Fruit fly (Drosophila melanogaster) whole organism, embryonic: ENCODE data around the gene slpr.

Experiments
- Abd-B ChIP-seq: fragments of 200-800 bp; sonication (Bioruptor generic); optimal IDR thresholded peaks from 2 replicates; lab custom pipeline; 2018; ENCODE audit warnings: missing biosample characterization, mild to moderate bottlenecking, missing genetic modification characterization, moderate library complexity
- B-H1 ChIP-seq: fragments of 200-800 bp; sonication (Bioruptor generic); IDR thresholded peaks from 3 replicates; pipeline ENCODE4 v1.3.6; 2022; ENCODE audit warnings: missing biosample characterization, missing genetic modification characterization
- CG11093 ChIP-seq: fragments of 200-800 bp; sonication (Bioruptor generic); IDR thresholded peaks from 3 replicates; pipeline ENCODE4 v1.3.6; 2022; ENCODE audit warnings: missing biosample characterization, missing genetic modification characterization
- CG12219 ChIP-seq: fragments of 200-800 bp; sonication (Bioruptor generic); optimal IDR thresholded peaks from 3 replicates; lab custom pipeline; 2018; ENCODE audit warnings: missing biosample characterization, mild to moderate bottlenecking, missing genetic modification characterization
- CG12391 ChIP-seq: fragments of 200-800 bp; sonication (Bioruptor generic); optimal IDR thresholded peaks from 3 replicates; lab custom pipeline; 2018; ENCODE audit warnings: missing biosample characterization, mild to moderate bottlenecking, missing genetic modification characterization, moderate library complexity
- CG12769 ChIP-seq: fragments of 200-800 bp; sonication (Bioruptor generic); optimal IDR thresholded peaks from 2 replicates; lab custom pipeline; 2019; ENCODE audit warnings: missing biosample characterization, mild to moderate bottlenecking, missing genetic modification characterization, moderate library complexity
- CG13424 ChIP-seq: fragments of 200-800 bp; sonication (Bioruptor generic); optimal IDR thresholded peaks from 2 replicates; lab custom pipeline; 2019; ENCODE audit warnings: missing biosample characterization, mild to moderate bottlenecking, missing genetic modification characterization, moderate library complexity
- CG17385 ChIP-seq: fragments of 200-800 bp; sonication (Bioruptor generic); optimal IDR thresholded peaks from 3 replicates; lab custom pipeline; 2018; ENCODE audit warnings: missing biosample characterization, mild to moderate bottlenecking, missing genetic modification characterization
- CG17912 ChIP-seq: fragments of 200-800 bp; sonication (Bioruptor generic); optimal IDR thresholded peaks from 2 replicates; lab custom pipeline; 2018; ENCODE audit warnings: missing biosample characterization, mild to moderate bottlenecking, missing genetic modification characterization
- CG18011 ChIP-seq: fragments of 200-800 bp; sonication (Bioruptor generic); optimal IDR thresholded peaks from 2 replicates; lab custom pipeline; 2017; ENCODE audit warnings: missing biosample characterization, missing genetic modification characterization, mild to moderate bottlenecking, moderate library complexity, missing genotype
- CG18599 ChIP-seq: fragments of 200-800 bp; sonication (Bioruptor generic); optimal IDR thresholded peaks from 3 replicates; lab custom pipeline; 2017; ENCODE audit warnings: missing biosample characterization, missing genetic modification characterization, mild to moderate bottlenecking, moderate library complexity, missing genetic modification reagents
- CG18764 ChIP-seq: fragments of 200-800 bp; sonication (Bioruptor generic); optimal IDR thresholded peaks from 3 replicates; lab custom pipeline; 2016; ENCODE audit warnings: missing biosample characterization, missing genetic modification characterization
- CG30403 ChIP-seq: fragments of 200-800 bp; sonication (Bioruptor generic); optimal IDR thresholded peaks from 3 replicates; lab custom pipeline; 2016; ENCODE audit warnings: missing biosample characterization, missing genetic modification characterization
- CG3726 ChIP-seq: fragments of 200-800 bp; sonication (Bioruptor generic); IDR thresholded peaks from 3 replicates; pipeline ENCODE4, ENCODE4 v1.3.6; 2022; ENCODE audit warnings: missing biosample characterization, missing genetic modification characterization
- CG4730 ChIP-seq: fragments of 200-800 bp; sonication (Bioruptor generic); IDR thresholded peaks from 2 replicates; pipeline ENCODE4 v1.3.6; 2022; ENCODE audit warnings: missing biosample characterization, missing genetic modification characterization
- CG4854 ChIP-seq: fragments of 200-800 bp; sonication (Bioruptor generic); optimal IDR thresholded peaks from 2 replicates; lab custom pipeline; 2016; ENCODE audit warnings: missing biosample characterization, missing genetic modification characterization, inconsistent platforms
- CG5180 ChIP-seq: fragments of 200-800 bp; sonication (Bioruptor generic); optimal IDR thresholded peaks from 3 replicates; lab custom pipeline; 2017; ENCODE audit warnings: missing biosample characterization, missing genetic modification characterization, mild to moderate bottlenecking, moderate library complexity, missing genetic modification reagents
- CG6654 ChIP-seq: fragments of 200-800 bp; sonication (Bioruptor generic); optimal IDR thresholded peaks from 2 replicates; lab custom pipeline; 2017; ENCODE audit warnings: missing biosample characterization, mild to moderate bottlenecking, missing genetic modification characterization
- CG6689 ChIP-seq: fragments of 200-800 bp; sonication (Bioruptor generic); IDR thresholded peaks from 2 replicates; pipeline ENCODE4 v1.3.6; 2022; ENCODE audit warnings: missing biosample characterization, missing genetic modification characterization
- CG8290 ChIP-seq, 3 experiments: fragments of 200-800 bp; sonication (Bioruptor generic); optimal IDR thresholded peaks; 2 replicates each; lab custom pipeline; 2016 to 2019; ENCODE audit warnings: missing biosample characterization in 3 of 3, missing genetic modification characterization in 3 of 3, mild to moderate bottlenecking in 2 of 3, moderate library complexity in 1 of 3
- Camta ChIP-seq: fragments of 200-800 bp; sonication (Bioruptor generic); optimal IDR thresholded peaks from 2 replicates; lab custom pipeline; 2016; ENCODE audit warnings: missing biosample characterization, missing genetic modification characterization
- H15 ChIP-seq: fragments of 200-800 bp; sonication (Bioruptor generic); IDR thresholded peaks from 3 replicates; pipeline ENCODE4 v1.3.6; 2022; ENCODE audit warnings: missing biosample characterization, missing genetic modification characterization
- H2.0 ChIP-seq: fragments of 200-800 bp; sonication (Bioruptor generic); IDR thresholded peaks from 2 replicates; pipeline ENCODE4 v1.3.6; 2022; ENCODE audit warnings: missing biosample characterization, missing genetic modification characterization
- Hey ChIP-seq: fragments of 200-800 bp; sonication (Bioruptor generic); optimal IDR thresholded peaks from 3 replicates; lab custom pipeline; 2018; ENCODE audit warnings: missing biosample characterization, mild to moderate bottlenecking, missing genetic modification characterization
- Hsf ChIP-seq: fragments of 200-800 bp; sonication (Bioruptor generic); optimal IDR thresholded peaks from 3 replicates; lab custom pipeline; 2016; ENCODE audit warnings: missing biosample characterization, missing genetic modification characterization
- Nf-YA ChIP-seq: fragments of 200-800 bp; sonication (Bioruptor generic); IDR thresholded peaks from 2 replicates; pipeline ENCODE4 v1.3.6; 2022; ENCODE audit warnings: missing biosample characterization, missing genetic modification characterization
- Xrp1 ChIP-seq: fragments of 200-800 bp; sonication (Bioruptor generic); IDR thresholded peaks from 2 replicates; pipeline ENCODE4 v1.3.6; 2022; ENCODE audit warnings: missing biosample characterization, missing genetic modification characterization
- ase ChIP-seq: fragments of 200-800 bp; sonication (Bioruptor generic); IDR thresholded peaks from 3 replicates; pipeline ENCODE4 v1.3.6; 2022; ENCODE audit warnings: missing biosample characterization, missing genetic modification characterization
- bigmax ChIP-seq: fragments of 200-800 bp; sonication (Bioruptor generic); optimal IDR thresholded peaks from 2 replicates; lab custom pipeline; 2018; ENCODE audit warnings: missing biosample characterization, mild to moderate bottlenecking, missing genetic modification characterization
- chm ChIP-seq: fragments of 200-800 bp; sonication (Bioruptor generic); IDR thresholded peaks from 2 replicates; pipeline ENCODE4 v1.3.6; 2022; ENCODE audit warnings: missing biosample characterization, missing genetic modification characterization
- danr ChIP-seq: fragments of 200-800 bp; sonication (Bioruptor generic); IDR thresholded peaks from 2 replicates; pipeline ENCODE4 v1.3.6; 2022; ENCODE audit warnings: missing biosample characterization, missing genetic modification characterization
- disco-r ChIP-seq: fragments of 200-800 bp; sonication (Bioruptor generic); optimal IDR thresholded peaks from 2 replicates; lab custom pipeline; 2016; ENCODE audit warnings: missing biosample characterization, missing genetic modification characterization
- ftz-f1 ChIP-seq: fragments of 200-800 bp; sonication (Bioruptor generic); optimal IDR thresholded peaks from 2 replicates; lab custom pipeline; 2016; ENCODE audit warnings: missing biosample characterization, missing genetic modification characterization
- hth ChIP-seq: fragments of >200 bp; optimal IDR thresholded peaks from 2 replicates; lab custom pipeline; 2017; ENCODE audit warnings: inconsistent platforms
- kah ChIP-seq: fragments of 200-800 bp; sonication (Bioruptor generic); optimal IDR thresholded peaks from 2 replicates; lab custom pipeline; 2018; ENCODE audit warnings: missing biosample characterization, mild to moderate bottlenecking, missing genetic modification characterization
- knrl ChIP-seq: fragments of 200-800 bp; sonication (Bioruptor generic); IDR thresholded peaks from 3 replicates; pipeline ENCODE4 v1.3.6; 2022; ENCODE audit warnings: missing biosample characterization, missing genetic modification characterization; ENCODE audit not compliant: partially characterized antibody
- lab ChIP-seq: fragments of 200-800 bp; sonication (Bioruptor generic); optimal IDR thresholded peaks from 3 replicates; lab custom pipeline; 2017; ENCODE audit warnings: missing biosample characterization, missing genetic modification characterization, mild to moderate bottlenecking, moderate library complexity, missing genetic modification reagents
- lbe ChIP-seq: fragments of 200-800 bp; sonication (Bioruptor generic); optimal IDR thresholded peaks from 2 replicates; lab custom pipeline; 2016; ENCODE audit warnings: missing biosample characterization, mild to moderate bottlenecking, missing genetic modification characterization
- lmd ChIP-seq: fragments of 200-800 bp; sonication (Bioruptor generic); IDR thresholded peaks from 2 replicates; pipeline ENCODE4 v1.3.6; 2022; ENCODE audit warnings: missing biosample characterization, missing genetic modification characterization
- nau ChIP-seq: fragments of 200-800 bp; sonication (Bioruptor generic); optimal IDR thresholded peaks from 3 replicates; lab custom pipeline; 2017; ENCODE audit warnings: missing biosample characterization, mild to moderate bottlenecking, missing genetic modification characterization, missing genetic modification reagents
- pnt ChIP-seq: fragments of 200-800 bp; sonication (Bioruptor generic); optimal IDR thresholded peaks from 3 replicates; lab custom pipeline; 2016; ENCODE audit warnings: missing biosample characterization, missing genetic modification characterization
- psq ChIP-seq: fragments of 200-800 bp; sonication (Bioruptor generic); optimal IDR thresholded peaks from 2 replicates; lab custom pipeline; 2017; ENCODE audit warnings: missing biosample characterization, missing genetic modification characterization
- sens ChIP-seq: fragments of 200-800 bp; sonication (Bioruptor generic); peaks from one replicate; lab custom pipeline; 2016; ENCODE audit warnings: missing biosample characterization, missing genetic modification characterization
- so ChIP-seq: fragments of 200-800 bp; sonication (Bioruptor generic); IDR thresholded peaks from 3 replicates; pipeline ENCODE4 v1.3.6; 2022; ENCODE audit warnings: missing biosample characterization, missing genetic modification characterization
- trem ChIP-seq: fragments of 200-800 bp; optimal IDR thresholded peaks from 3 replicates; lab custom pipeline; 2019; ENCODE audit warnings: missing biosample characterization, mild to moderate bottlenecking, missing genetic modification characterization, moderate library complexity

slpr gene

DNA sequence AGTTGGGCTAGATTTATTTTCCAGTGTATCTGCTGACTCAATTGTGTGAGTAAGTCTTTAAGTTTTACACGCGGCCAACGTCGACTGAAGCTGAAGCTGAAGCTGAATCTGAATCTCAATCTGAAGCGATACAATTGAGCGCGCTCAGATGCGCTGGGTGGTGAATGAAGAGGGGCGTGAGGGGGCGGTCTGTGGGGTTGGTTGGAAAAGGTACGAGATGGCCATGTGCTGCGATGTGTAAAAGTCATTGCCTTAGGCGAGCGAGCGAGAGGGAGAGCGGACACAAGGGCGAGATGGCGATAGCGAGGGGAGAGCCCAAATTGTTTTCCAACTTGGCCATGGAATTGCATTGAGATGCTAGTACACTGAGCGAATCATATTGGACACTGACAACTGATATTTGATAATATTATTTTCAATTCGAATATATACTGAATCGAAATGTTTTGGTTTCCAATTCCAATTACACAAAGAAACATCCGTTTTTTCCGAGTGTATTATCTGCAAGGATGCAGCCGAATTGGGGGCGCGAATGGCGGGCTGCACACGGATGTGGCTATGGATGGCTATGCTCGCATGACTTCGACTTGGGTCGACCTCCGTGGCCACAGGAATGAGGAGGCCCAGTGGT, 19.7 kb upstream of the slpr start (continued):
- no peak for TF ChIP-seq CG8290 (GFP tag; optimal IDR thresholded peaks at IDR 0.05; lab: Kevin White, UChicago)
- TF ChIP-seq CG8290 (tag; optimal IDR thresholded peaks at IDR 0.05; lab: Kevin White, UChicago) = peak in 1 of 2 experiments; percentile 73
- TF ChIP-seq knrl (GFP tag; lab: Robert Waterston, UW) = no peak
- TF ChIP-seq Nf-YA = peak; percentile 53
- peak; percentile 24 for TF ChIP-seq kah
- TF ChIP-seq pnt (GFP tag; lab: Kevin White, UChicago) = peak; percentile 29
- peak; percentile 64; the same call in 1 of the 3 replicates for TF ChIP-seq ase (GFP tag; lab: Robert Waterston, UW)
- no peak for TF ChIP-seq trem (tag; lab: Kevin White, UChicago)
- TF ChIP-seq CG6689 = no peak
- TF ChIP-seq disco-r = no peak
- TF ChIP-seq bigmax (GFP tag; lab: Kevin White, UChicago) = no peak
- TF ChIP-seq CG5180 = peak; percentile 5
- TF ChIP-seq ftz-f1 = peak; percentile 20
- TF ChIP-seq Xrp1 (GFP tag; lab: Robert Waterston, UW) = peak; percentile 53; the same call in 1 of the 2 replicates
- TF ChIP-seq Hsf = peak; percentile 28
- peak; percentile 31; the same call in 1 of the 3 replicates for TF ChIP-seq B-H1 (GFP tag; lab: Robert Waterston, UW)
- peak; percentile 28 for TF ChIP-seq CG30403
- peak; percentile 11 for TF ChIP-seq nau (GFP tag; lab: Kevin White, UChicago)
- no peak for TF ChIP-seq CG6654
- TF ChIP-seq CG12391 = peak; percentile 34
- TF ChIP-seq hth (lab: Kevin White, UChicago) = no peak
- TF ChIP-seq Hey (tag; lab: Kevin White, UChicago) = no peak
- peak; percentile 59 for TF ChIP-seq CG12769 (tag; lab: Kevin White, UChicago)
- peak; percentile 23 for TF ChIP-seq CG17385 (GFP tag; lab: Kevin White, UChicago)
- TF ChIP-seq CG18011 (GFP tag; lab: Kevin White, UChicago) = no peak
- no peak for TF ChIP-seq CG17912 (GFP tag; lab: Kevin White, UChicago)
- TF ChIP-seq lab = peak; percentile 52
- TF ChIP-seq CG3726 (GFP tag; lab: Robert Waterston, UW) = 0 out of 3 replicates have a peak, but pooled peaks have one; percentile 22
- peak; percentile 57; the same call in 1 of the 3 replicates for TF ChIP-seq CG11093
- TF ChIP-seq CG13424 = peak; percentile 45
- peak; percentile 58 for TF ChIP-seq H2.0 (GFP tag; lab: Robert Waterston, UW)
- no peak for TF ChIP-seq CG18764 (GFP tag; lab: Kevin White, UChicago)
- peak; percentile 79; the same call in 1 of the 2 replicates for TF ChIP-seq chm (GFP tag; lab: Robert Waterston, UW)
- 0 out of 3 replicates have a peak, but pooled peaks have one; percentile 28 for TF ChIP-seq so
- TF ChIP-seq danr = 0 out of 2 replicates have a peak, but pooled peaks have one; percentile 36
- peak; percentile 53; the same call in 1 of the 3 replicates for TF ChIP-seq H15 (GFP tag; lab: Robert Waterston, UW)
- TF ChIP-seq CG12219 (GFP tag; lab: Kevin White, UChicago) = peak; percentile 25
- TF ChIP-seq lmd (GFP tag; lab: Robert Waterston, UW) = peak; percentile 57
- peak; percentile 12 for TF ChIP-seq Camta (GFP tag; lab: Kevin White, UChicago)
- TF ChIP-seq CG4854 (GFP tag; lab: Kevin White, UChicago) = no peak
- TF ChIP-seq CG18599 (GFP tag; lab: Kevin White, UChicago) = no peak
- TF ChIP-seq sens = peak; percentile 87
- TF ChIP-seq lbe (GFP tag; lab: Kevin White, UChicago) = peak; percentile 32
- TF ChIP-seq Abd-B (GFP tag; lab: Kevin White, UChicago) = peak; percentile 17
- peak; percentile 61 for TF ChIP-seq CG4730 (GFP tag; lab: Robert Waterston, UW)
- TF ChIP-seq psq = no peak
